Worm (Caenorhabditis elegans) whole organism, young adult: ENCODE data around the gene madd-3.

Experiments used
- C06A6.2 ChIP-seq: fragments of 200-800 bp; sonication (Bioruptor generic); conservative IDR thresholded peaks from 2 replicates; pipeline ENCODE4 v1.3.6; 2022; ENCODE audit warnings: missing genetic modification characterization, missing compliant biosample characterization
- F49E8.2 ChIP-seq: sonication (generic microtip); optimal IDR thresholded peaks from 3 replicates; lab custom pipeline; 2017; ENCODE audit warnings: missing genetic modification characterization, mild to moderate bottlenecking, missing compliant biosample characterization, antibody characterized with exemption, moderate library complexity; ENCODE audit not compliant: insufficient read depth
- K11D2.4 ChIP-seq: fragments of 200-800 bp; sonication (Bioruptor generic); IDR thresholded peaks from 2 replicates; pipeline ENCODE4 v1.3.6; 2022; ENCODE audit warnings: missing genetic modification reagents, missing genetic modification characterization, missing compliant biosample characterization
- ceh-79 ChIP-seq: sonication (generic microtip); optimal IDR thresholded peaks from 2 replicates; lab custom pipeline; 2017; ENCODE audit warnings: mild to moderate bottlenecking, missing genetic modification characterization, missing compliant biosample characterization
- dpff-1 ChIP-seq: sonication (generic microtip); optimal IDR thresholded peaks from 2 replicates; lab custom pipeline; 2017; ENCODE audit warnings: mild to moderate bottlenecking, missing genetic modification characterization, missing compliant biosample characterization
- him-1 ChIP-seq: sonication (generic microtip); optimal IDR thresholded peaks from 2 replicates; lab custom pipeline; 2016; ENCODE audit warnings: missing genotype, missing genetic modification reagents, missing genetic modification characterization, missing compliant biosample characterization
- sptf-2 ChIP-seq: fragments of 200-800 bp; sonication (Bioruptor generic); optimal IDR thresholded peaks from 2 replicates; lab custom pipeline; 2018; ENCODE audit warnings: mild to moderate bottlenecking, missing genetic modification characterization, missing compliant biosample characterization
- tlf-1 ChIP-seq: fragments of 200-800 bp; sonication (Bioruptor generic); optimal IDR thresholded peaks from 2 replicates; lab custom pipeline; 2018; ENCODE audit warnings: mild to moderate bottlenecking, missing genetic modification characterization, missing compliant biosample characterization
- ztf-18 ChIP-seq: sonication (generic microtip); optimal IDR thresholded peaks from 2 replicates; lab custom pipeline; 2016; ENCODE audit warnings: missing genotype, mild to moderate bottlenecking, missing genetic modification characterization, missing compliant biosample characterization
- ztf-26 ChIP-seq: sonication (generic microtip); optimal IDR thresholded peaks from 2 replicates; lab custom pipeline; 2017; ENCODE audit warnings: missing genetic modification characterization, missing compliant biosample characterization

- TF ChIP-seq ztf-18 (tag; lab: Kevin White, UChicago) (no peak), F49E8.2 (no peak), ceh-79 (no peak), him-1 (tag; lab: Kevin White, UChicago) (no peak), K11D2.4 (no peak), sptf-2 (GFP tag; lab: Kevin White, UChicago) (no peak), dpff-1 (no peak), C06A6.2 (GFP tag; lab: Robert Waterston, UW) (no peak), ztf-26 (tag; lab: Kevin White, UChicago) (no peak), tlf-1 (no peak)
Observed at ce11 chrX:14241531-14241930, 54.9 kb downstream of the madd-3 start.
